Worm (Caenorhabditis elegans): ENCODE measurements around the gene F16G10.8.

DNA sequence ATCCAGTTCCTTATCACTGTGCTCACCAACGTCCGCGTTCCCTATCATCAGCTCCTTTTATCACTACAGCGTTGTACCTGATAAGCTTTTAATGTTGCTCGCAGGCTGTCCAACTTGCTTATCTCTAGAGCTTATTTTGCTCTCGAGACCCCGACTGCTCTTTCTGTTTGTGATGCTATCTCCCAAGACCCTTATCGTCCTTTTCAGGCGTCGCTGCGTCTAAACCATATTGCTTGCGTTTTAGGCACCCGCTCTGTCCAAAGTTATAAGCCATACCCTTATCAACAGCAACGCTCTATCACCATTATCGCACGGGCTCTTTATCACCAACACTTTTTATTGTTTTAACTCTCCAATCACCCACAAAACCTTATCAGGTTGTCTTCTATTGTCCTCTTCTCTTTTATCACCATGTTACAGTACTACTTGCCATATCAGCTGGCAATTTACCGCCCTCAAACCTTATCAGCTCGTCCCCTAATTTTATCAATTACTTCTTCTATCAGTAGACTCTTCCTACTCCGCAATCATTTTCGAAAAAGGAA is 4.7 kb downstream of the F16G10.8 start:
- no peak for TF ChIP-seq sptf-1 (tag; optimal IDR thresholded peaks at IDR 0.05)
- peak; percentile 94 for TF ChIP-seq egl-13 (tag; optimal IDR thresholded peaks at IDR 0.05)
- no peak for TF ChIP-seq unc-62 (GFP tag; optimal IDR thresholded peaks at IDR 0.05)
- TF ChIP-seq elt-3 (tag; optimal IDR thresholded peaks at IDR 0.05) = no peak
- no peak for TF ChIP-seq dpl-1 (GFP tag; optimal IDR thresholded peaks at IDR 0.05)
- no peak for TF ChIP-seq snpc-4 (tag; optimal IDR thresholded peaks at IDR 0.05)
- TF ChIP-seq ces-1 (GFP tag; optimal IDR thresholded peaks at IDR 0.05) = no peak

All from whole organism, L1 larva.